Worm (Caenorhabditis elegans) whole organism, young adult: ENCODE results near the gene nlp-66.

Experiments used
- F22D6.2 ChIP-seq: sonication (generic microtip); optimal IDR thresholded peaks from 2 replicates; lab custom pipeline; 2016; ENCODE audit warnings: mild to moderate bottlenecking, missing genetic modification characterization, missing compliant biosample characterization
- F57A8.1 ChIP-seq: fragments of 200-800 bp; sonication (Bioruptor generic); optimal IDR thresholded peaks from 2 replicates; lab custom pipeline; 2018; ENCODE audit warnings: mild to moderate bottlenecking, missing genetic modification characterization, moderate library complexity, missing compliant biosample characterization
- K12H6.12 ChIP-seq: fragments of 200-800 bp; sonication (Bioruptor generic); optimal IDR thresholded peaks from 2 replicates; lab custom pipeline; 2018; ENCODE audit warnings: mild to moderate bottlenecking, missing genetic modification characterization, missing compliant biosample characterization
- Y53G8AR.9 ChIP-seq: fragments of 200-800 bp; sonication (Bioruptor generic); conservative IDR thresholded peaks from 2 replicates; pipeline ENCODE4 v1.3.6; 2022; ENCODE audit warnings: missing genetic modification reagents, missing genetic modification characterization, missing compliant biosample characterization
- cebp-1 ChIP-seq, 2 experiments: fragments of 200-800 bp in 1 of 2; sonication (Bioruptor generic) in 1 of 2; sonication (generic microtip) in 1 of 2; IDR thresholded peaks in 1 of 2; optimal IDR thresholded peaks in 1 of 2; 2 replicates each; pipeline versions ENCODE4 v1.3.6 to Lab custom; 2017 to 2022; ENCODE audit warnings: missing compliant biosample characterization in 2 of 2, missing genetic modification characterization in 2 of 2, mild to moderate bottlenecking in 1 of 2, missing genetic modification reagents in 1 of 2, moderate library complexity in 1 of 2
- lag-1 ChIP-seq: fragments of 200-800 bp; sonication (Bioruptor generic); IDR thresholded peaks from 2 replicates; pipeline ENCODE4 v1.3.6; 2022; ENCODE audit warnings: missing genetic modification reagents, missing genetic modification characterization, missing compliant biosample characterization
- lin-35 ChIP-seq, 3 experiments: fragments of 150-350 bp in 2 of 3; sonication (generic microtip) in 1 of 3; optimal IDR thresholded peaks; 2 replicates each; lab custom pipeline; 2014 to 2018; ENCODE audit warnings: missing biosample characterization in 3 of 3, missing genetic modification characterization in 3 of 3, missing genetic modification reagents in 3 of 3
- lir-1 ChIP-seq: fragments of 200-800 bp; sonication (Bioruptor generic); conservative IDR thresholded peaks from 2 replicates; pipeline ENCODE4 v1.3.6; 2022; ENCODE audit warnings: missing genetic modification reagents, missing genetic modification characterization, missing compliant biosample characterization
- pha-4 ChIP-seq: fragments of 150-350 bp; sonication (generic microtip); optimal IDR thresholded peaks from 2 replicates; lab custom pipeline; 2014; ENCODE audit warnings: missing biosample characterization, missing genetic modification reagents, missing genetic modification characterization
- repo-1 ChIP-seq: sonication (generic microtip); optimal IDR thresholded peaks from 2 replicates; lab custom pipeline; 2017; ENCODE audit warnings: mild to moderate bottlenecking, missing genetic modification characterization, missing compliant biosample characterization
- snpc-1.3 ChIP-seq: sonication (generic microtip); optimal IDR thresholded peaks from 2 replicates; lab custom pipeline; 2017; ENCODE audit warnings: missing genetic modification characterization, mild to moderate bottlenecking, missing compliant biosample characterization, antibody characterized with exemption, moderate library complexity, missing genotype, missing genetic modification reagents; ENCODE audit not compliant: insufficient read depth

- peak; percentile 20 for TF ChIP-seq K12H6.12 (tag; lab: Kevin White, UChicago)
- TF ChIP-seq lir-1 (GFP tag; lab: Robert Waterston, UW): no peak
- no peak for TF ChIP-seq lag-1
- TF ChIP-seq F57A8.1 (GFP tag; lab: Kevin White, UChicago): no peak
- no peak for TF ChIP-seq lin-35 (GFP tag; optimal IDR thresholded peaks at IDR 0.05; lab: Kevin White, UChicago)
- TF ChIP-seq cebp-1 (GFP tag; IDR thresholded peaks at IDR 0.05; lab: Robert Waterston, UW): no peak
- no peak for TF ChIP-seq cebp-1 (tag; optimal IDR thresholded peaks at IDR 0.05; lab: Kevin White, UChicago)
- TF ChIP-seq repo-1: no peak
- no peak for TF ChIP-seq pha-4 (tag; lab: Kevin White, UChicago)
- no peak for TF ChIP-seq F22D6.2 (tag; lab: Kevin White, UChicago)
- TF ChIP-seq Y53G8AR.9 (GFP tag; lab: Robert Waterston, UW): no peak
- no peak for TF ChIP-seq snpc-1.3 (tag; lab: Kevin White, UChicago)
Measured at ce11 chrX:11068334-11068733, 48.3 kb downstream of the nlp-66 start, which contains the start of gene apt-9.
